Fruit fly (Drosophila melanogaster) whole organism, wandering third instar larva: ENCODE measurements around the gene Msp300.

Experiments used
- CG32264 ChIP-seq: fragments of 200-800 bp; sonication (Bioruptor generic); optimal IDR thresholded peaks from 2 replicates; lab custom pipeline; 2016; ENCODE audit warnings: missing biosample characterization, missing genetic modification characterization
- Dfd ChIP-seq: fragments of >200 bp; optimal IDR thresholded peaks from 2 replicates; lab custom pipeline; 2017; ENCODE audit warnings: missing biosample characterization, missing genetic modification characterization
- Dif ChIP-seq: fragments of 200-275, 200-300 bp; sonication (Bioruptor generic); optimal IDR thresholded peaks from 2 replicates; lab custom pipeline; 2018; ENCODE audit warnings: missing biosample characterization, missing genetic modification characterization; ENCODE audit not compliant: partially characterized antibody
- Hr78 ChIP-seq: fragments of >200 bp; optimal IDR thresholded peaks from 2 replicates; lab custom pipeline; 2017; ENCODE audit warnings: missing biosample characterization, missing genetic modification characterization
- OdsH ChIP-seq: fragments of 200-800 bp; sonication (Bioruptor generic); optimal IDR thresholded peaks from 2 replicates; lab custom pipeline; 2016; ENCODE audit warnings: missing biosample characterization, mild to moderate bottlenecking, missing genetic modification characterization
- br ChIP-seq: fragments of 200-800 bp; sonication (Bioruptor generic); optimal IDR thresholded peaks from 2 replicates; lab custom pipeline; 2016; ENCODE audit warnings: missing biosample characterization, missing genetic modification characterization
- dmrt93B ChIP-seq: fragments of 200-800 bp; sonication (Bioruptor generic); optimal IDR thresholded peaks from 2 replicates; lab custom pipeline; 2018; ENCODE audit warnings: missing biosample characterization, mild to moderate bottlenecking, missing genetic modification characterization
- fru ChIP-seq: fragments of 200-800 bp; sonication (Bioruptor generic); optimal IDR thresholded peaks from 3 replicates; lab custom pipeline; 2016; ENCODE audit warnings: missing biosample characterization, mild to moderate bottlenecking, missing genetic modification characterization
- h ChIP-seq: fragments of 200-800 bp; sonication (Bioruptor generic); optimal IDR thresholded peaks from 3 replicates; lab custom pipeline; 2016; ENCODE audit warnings: missing biosample characterization, mild to moderate bottlenecking, missing genetic modification characterization
- lola ChIP-seq: fragments of >200 bp; optimal IDR thresholded peaks from 2 replicates; lab custom pipeline; 2017; ENCODE audit warnings: missing biosample characterization, missing genetic modification characterization
- pan ChIP-seq: fragments of >200 bp; optimal IDR thresholded peaks from 2 replicates; lab custom pipeline; 2017
- psq ChIP-seq: fragments of 200-800 bp; sonication (Bioruptor generic); optimal IDR thresholded peaks from 3 replicates; lab custom pipeline; 2017; ENCODE audit warnings: missing biosample characterization, mild to moderate bottlenecking, missing genetic modification characterization, moderate library complexity
- woc ChIP-seq: sonication (Bioruptor generic); optimal IDR thresholded peaks from 2 replicates; lab custom pipeline; 2016; ENCODE audit warnings: missing biosample characterization, mild to moderate bottlenecking, missing genetic modification characterization

DNA sequence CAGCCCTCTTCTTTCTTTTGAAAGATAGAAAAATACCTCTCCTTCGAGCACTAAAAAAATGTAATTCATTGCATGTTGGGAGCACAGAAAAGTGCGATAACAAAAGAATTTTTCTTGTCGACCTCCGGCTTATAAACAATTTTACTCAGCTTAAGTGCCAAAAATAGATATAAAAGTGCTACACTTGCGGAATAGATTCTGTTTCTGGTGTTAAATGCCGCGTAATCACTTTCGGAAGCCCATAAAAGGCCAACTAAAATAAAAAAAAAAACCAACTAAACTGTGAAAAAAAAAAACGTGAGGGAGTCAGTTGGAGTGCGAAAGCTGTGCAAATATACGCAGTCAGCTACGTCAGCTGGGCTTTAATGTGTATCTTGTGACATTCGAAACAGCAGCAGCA is 11.0 kb upstream of the Msp300 start:
- TF ChIP-seq OdsH (GFP tag; lab: Kevin White, UChicago) (no peak), fru (no peak), Dif (GFP tag; lab: Kevin White, UChicago) (no peak), h (GFP tag; lab: Kevin White, UChicago) (no peak), pan (lab: Kevin White, UChicago) (no peak), woc (no peak), CG32264 (GFP tag; lab: Kevin White, UChicago) (no peak), Dfd (GFP tag; lab: Kevin White, UChicago) (no peak), lola (GFP tag; lab: Kevin White, UChicago) (no peak), psq (no peak), Hr78 (GFP tag; lab: Kevin White, UChicago) (no peak), br (no peak), dmrt93B (GFP tag; lab: Kevin White, UChicago) (no peak)
